Worm (Caenorhabditis elegans): ENCODE results near the gene lact-3.

lact-3 gene

ce11 chrII:10612743-10613142 lies 44.7 kb downstream of the lact-3 start, which contains the start of gene C14A4.12:
TSS of gene C14A4.12 (plus strand) at chrII:10613043.
- no peak for TF ChIP-seq ztf-11 (tag; optimal IDR thresholded peaks at IDR 0.05)
- no peak for TF ChIP-seq aly-2 (tag; optimal IDR thresholded peaks at IDR 0.05)
- no peak for TF ChIP-seq zag-1 (tag; optimal IDR thresholded peaks at IDR 0.05)
- no peak for TF ChIP-seq snpc-4 (tag; optimal IDR thresholded peaks at IDR 0.05)
- no peak for TF ChIP-seq sea-2 (GFP tag; optimal IDR thresholded peaks at IDR 0.05)
- peak; percentile 90 for TF ChIP-seq pha-4 (tag; optimal IDR thresholded peaks at IDR 0.05)
- no peak for TF ChIP-seq lin-15B (tag; optimal IDR thresholded peaks at IDR 0.05)

ce11 chrII:10608821-10609220 lies 48.7 kb downstream of the lact-3 start:
- TF ChIP-seq nhr-28 (tag; optimal IDR thresholded peaks at IDR 0.05) (no peak), pqm-1 (tag; optimal IDR thresholded peaks at IDR 0.05) (no peak), R02D3.7 (tag; optimal IDR thresholded peaks at IDR 0.05) (no peak), aly-2 (tag; optimal IDR thresholded peaks at IDR 0.05) (no peak)

DNA sequence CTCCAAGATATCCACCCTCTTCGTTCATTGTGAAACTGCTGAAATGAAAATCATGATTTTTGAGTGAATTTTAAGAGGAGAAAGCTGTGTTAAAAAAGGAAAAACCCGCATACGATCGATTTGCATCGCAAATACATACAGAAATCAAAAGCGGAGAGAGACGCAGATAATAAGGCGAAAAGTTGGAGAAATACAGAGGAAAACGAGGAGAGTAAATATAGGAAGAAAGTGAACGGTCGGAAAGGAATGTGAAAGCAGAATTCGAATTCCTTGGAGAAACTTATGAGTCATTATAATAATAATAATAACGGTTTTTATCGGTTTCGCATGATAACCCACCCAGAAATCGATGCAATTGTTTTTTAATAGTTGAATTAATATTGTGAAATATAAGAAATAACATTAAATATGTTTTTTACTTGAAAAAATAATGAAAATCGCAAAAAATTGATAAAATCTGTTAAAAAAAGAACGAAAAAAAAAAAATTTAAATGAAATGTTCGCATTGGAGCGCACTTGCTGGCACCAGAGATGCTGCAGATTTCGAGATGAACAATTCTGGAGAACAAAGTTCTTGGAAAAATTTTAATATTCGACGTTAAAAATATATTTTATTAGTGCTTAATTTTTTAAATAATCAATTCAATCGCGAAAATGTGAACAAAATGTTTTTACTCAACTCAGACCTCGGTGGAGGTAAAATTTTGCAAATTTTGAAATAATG lies 50.1 kb downstream of the lact-3 start, which contains the start of gene ccm-3:
ccm-3 (minus strand) TSS at position 38 of the 724 bp plus-strand sequence.
- no peak for TF ChIP-seq unc-62 (GFP tag; optimal IDR thresholded peaks at IDR 0.05)
- TF ChIP-seq lin-15B (tag; optimal IDR thresholded peaks at IDR 0.05): peak; percentile 72
- peak; percentile 43 for TF ChIP-seq elt-2 (tag; optimal IDR thresholded peaks at IDR 0.05)
- peak; percentile 80 for TF ChIP-seq pha-4 (tag; optimal IDR thresholded peaks at IDR 0.05)
- peak; percentile 5 for TF ChIP-seq nhr-23 (tag; optimal IDR thresholded peaks at IDR 0.05)
- no peak for TF ChIP-seq nhr-77 (tag; optimal IDR thresholded peaks at IDR 0.05)
- peak; percentile 31 for TF ChIP-seq nfya-1 (tag; optimal IDR thresholded peaks at IDR 0.05; ENCODE audit: insufficient read depth)
- TF ChIP-seq hmg-11 (tag; optimal IDR thresholded peaks at IDR 0.05): peak; percentile 1

ce11 chrII:10605512-10605911 lies 52.0 kb downstream of the lact-3 start, which contains the start of gene taf-13:
TSS of gene taf-13 (minus strand) at chrII:10605612.
- TF ChIP-seq hmg-11 (tag; optimal IDR thresholded peaks at IDR 0.05): no peak
- no peak for TF ChIP-seq jun-1 (tag; optimal IDR thresholded peaks at IDR 0.05)
- no peak for TF ChIP-seq ztf-4 (tag; optimal IDR thresholded peaks at IDR 0.05)
- no peak for TF ChIP-seq skn-1 (tag; optimal IDR thresholded peaks at IDR 0.05)
- TF ChIP-seq ceh-82 (tag; optimal IDR thresholded peaks at IDR 0.05): no peak
- TF ChIP-seq ceh-28 (tag; optimal IDR thresholded peaks at IDR 0.05): no peak
- no peak for TF ChIP-seq pqm-1 (tag; optimal IDR thresholded peaks at IDR 0.05)
- TF ChIP-seq nhr-23 (tag; optimal IDR thresholded peaks at IDR 0.05): no peak
- TF ChIP-seq fkh-2 (tag; optimal IDR thresholded peaks at IDR 0.05): no peak
- TF ChIP-seq nhr-12 (tag; optimal IDR thresholded peaks at IDR 0.05): no peak
- TF ChIP-seq sea-2 (GFP tag; optimal IDR thresholded peaks at IDR 0.05): no peak
- no peak for TF ChIP-seq zag-1 (tag; optimal IDR thresholded peaks at IDR 0.05)
- TF ChIP-seq nhr-25 (tag; optimal IDR thresholded peaks at IDR 0.05): no peak
- no peak for TF ChIP-seq nhr-77 (tag; optimal IDR thresholded peaks at IDR 0.05)
- no peak for TF ChIP-seq ceh-16 (tag; optimal IDR thresholded peaks at IDR 0.05)
- no peak for TF ChIP-seq mml-1 (tag; optimal IDR thresholded peaks at IDR 0.05)
- no peak for TF ChIP-seq nhr-237 (tag; optimal IDR thresholded peaks at IDR 0.05)
- no peak for TF ChIP-seq snpc-4 (tag; optimal IDR thresholded peaks at IDR 0.05)
- no peak for TF ChIP-seq nfya-1 (tag; optimal IDR thresholded peaks at IDR 0.05; ENCODE audit: insufficient read depth)
- TF ChIP-seq nhr-67 (tag; optimal IDR thresholded peaks at IDR 0.05): no peak

ce11 chrII:10603560-10603959 lies 53.9 kb downstream of the lact-3 start:
- TF ChIP-seq unc-62 (GFP tag; optimal IDR thresholded peaks at IDR 0.05) (no peak), lin-39 (tag; optimal IDR thresholded peaks at IDR 0.05) (no peak), nhr-11 (tag; optimal IDR thresholded peaks at IDR 0.05) (no peak), tbx-2 (tag; optimal IDR thresholded peaks at IDR 0.05) (no peak), fkh-10 (GFP tag; optimal IDR thresholded peaks at IDR 0.05) (no peak), mdl-1 (tag; optimal IDR thresholded peaks at IDR 0.05) (no peak), nfya-1 (tag; optimal IDR thresholded peaks at IDR 0.05; ENCODE audit: insufficient read depth) (peak; percentile 81)
